Fruit fly (Drosophila melanogaster) whole organism, embryonic: ENCODE data around the gene Eip75B.

ENCODE experiments used
- Abd-B ChIP-seq: fragments of 200-800 bp; sonication (Bioruptor generic); optimal IDR thresholded peaks from 2 replicates; lab custom pipeline; 2018; ENCODE audit warnings: missing biosample characterization, mild to moderate bottlenecking, missing genetic modification characterization, moderate library complexity
- CG10147 ChIP-seq: fragments of 200-800 bp; sonication (Bioruptor generic); optimal IDR thresholded peaks from 2 replicates; lab custom pipeline; 2019; ENCODE audit warnings: missing biosample characterization, mild to moderate bottlenecking, missing genetic modification characterization, moderate library complexity
- CG10274 ChIP-seq: fragments of 200-800 bp; sonication (Bioruptor generic); optimal IDR thresholded peaks from 3 replicates; lab custom pipeline; 2017; ENCODE audit warnings: missing biosample characterization, mild to moderate bottlenecking, missing genetic modification characterization
- CG11456 ChIP-seq: fragments of 200-800 bp; sonication (Bioruptor generic); IDR thresholded peaks from 3 replicates; pipeline ENCODE4 v1.3.6; 2022; ENCODE audit warnings: missing biosample characterization, missing genetic modification characterization
- CG12071 ChIP-seq: fragments of 200-800 bp; sonication (Bioruptor generic); optimal IDR thresholded peaks from 3 replicates; lab custom pipeline; 2018; ENCODE audit warnings: missing biosample characterization, mild to moderate bottlenecking, missing genetic modification characterization
- CG12104 ChIP-seq: fragments of 200-800 bp; sonication (Bioruptor generic); optimal IDR thresholded peaks from 3 replicates; lab custom pipeline; 2016; ENCODE audit warnings: missing biosample characterization, missing genetic modification characterization
- CG12391 ChIP-seq: fragments of 200-800 bp; sonication (Bioruptor generic); optimal IDR thresholded peaks from 3 replicates; lab custom pipeline; 2018; ENCODE audit warnings: missing biosample characterization, mild to moderate bottlenecking, missing genetic modification characterization, moderate library complexity
- CG14050 ChIP-seq: fragments of 200-800 bp; sonication (Bioruptor generic); IDR thresholded peaks from 3 replicates; pipeline ENCODE4 v1.3.6; 2022; ENCODE audit warnings: missing biosample characterization, missing genetic modification characterization
- CG14441 ChIP-seq: fragments of 200-800 bp; sonication (Bioruptor generic); IDR thresholded peaks from 2 replicates; pipeline ENCODE4 v1.3.6; 2022; ENCODE audit warnings: missing biosample characterization, missing genetic modification characterization
- CG17359 ChIP-seq: fragments of 200-800 bp; sonication (Bioruptor generic); optimal IDR thresholded peaks from 3 replicates; lab custom pipeline; 2018; ENCODE audit warnings: missing biosample characterization, mild to moderate bottlenecking, missing genetic modification characterization, moderate library complexity
- CG17802 ChIP-seq: fragments of 200-800 bp; sonication (Bioruptor generic); optimal IDR thresholded peaks from 2 replicates; lab custom pipeline; 2018; ENCODE audit warnings: missing biosample characterization, mild to moderate bottlenecking, missing genetic modification characterization, moderate library complexity
- CG18262 ChIP-seq: fragments of 200-800 bp; optimal IDR thresholded peaks from 3 replicates; lab custom pipeline; 2019; ENCODE audit warnings: missing biosample characterization, mild to moderate bottlenecking, missing genetic modification characterization, moderate library complexity
- CG2712 ChIP-seq: fragments of 200-800 bp; optimal IDR thresholded peaks from 3 replicates; lab custom pipeline; 2019; ENCODE audit warnings: missing biosample characterization, mild to moderate bottlenecking, missing genetic modification characterization, moderate library complexity
- CG3995 ChIP-seq: fragments of 200-800 bp; sonication (Bioruptor generic); optimal IDR thresholded peaks from 3 replicates; lab custom pipeline; 2016; ENCODE audit warnings: missing biosample characterization, missing genetic modification characterization
- CG43689 ChIP-seq: fragments of 200-800 bp; sonication (Bioruptor generic); IDR thresholded peaks from 2 replicates; pipeline ENCODE4 v1.3.6; 2022; ENCODE audit warnings: missing biosample characterization, missing genetic modification characterization
- CG6854 ChIP-seq: fragments of 200-800 bp; sonication (Bioruptor generic); optimal IDR thresholded peaks from 3 replicates; lab custom pipeline; 2017; ENCODE audit warnings: missing biosample characterization, mild to moderate bottlenecking, missing genetic modification characterization
- CG7928 ChIP-seq: fragments of 200-800 bp; sonication (Bioruptor generic); optimal IDR thresholded peaks from 2 replicates; lab custom pipeline; 2017; ENCODE audit warnings: missing biosample characterization, mild to moderate bottlenecking, missing genetic modification characterization
- CG9727 ChIP-seq: fragments of 200-800 bp; sonication (Bioruptor generic); optimal IDR thresholded peaks from 3 replicates; lab custom pipeline; 2017; ENCODE audit warnings: missing biosample characterization, mild to moderate bottlenecking, missing genetic modification characterization
- D ChIP-seq, 2 experiments: fragments of 200-800 bp in 1 of 2; fragments of >200 bp in 1 of 2; sonication (Bioruptor generic) in 1 of 2; optimal IDR thresholded peaks; 2 replicates in 1 of 2; 3 replicates in 1 of 2; lab custom pipeline; 2017; ENCODE audit warnings: mild to moderate bottlenecking in 1 of 2, missing biosample characterization in 1 of 2, missing genetic modification characterization in 1 of 2, missing genetic modification reagents in 1 of 2
- Dbx ChIP-seq: fragments of 200-800 bp; sonication (Bioruptor generic); IDR thresholded peaks from 3 replicates; pipeline ENCODE4 v1.3.6; 2022; ENCODE audit warnings: missing biosample characterization, missing genetic modification characterization
- Elba2 ChIP-seq: fragments of 200-800 bp; sonication (Bioruptor generic); optimal IDR thresholded peaks from 3 replicates; lab custom pipeline; 2016; ENCODE audit warnings: missing biosample characterization, missing genetic modification characterization
- Gsc ChIP-seq: fragments of 200-800 bp; sonication (Bioruptor generic); IDR thresholded peaks from 2 replicates; pipeline ENCODE4 v1.3.6; 2022; ENCODE audit warnings: missing biosample characterization, missing genetic modification characterization
- Hr78 ChIP-seq, 2 experiments: fragments of 200-800 bp in 1 of 2; fragments of >200 bp in 1 of 2; sonication (Bioruptor generic) in 1 of 2; optimal IDR thresholded peaks; 2 replicates each; lab custom pipeline; 2017 to 2019; ENCODE audit warnings: missing biosample characterization in 2 of 2, missing genetic modification characterization in 2 of 2, mild to moderate bottlenecking in 1 of 2, moderate library complexity in 1 of 2
- Mad ChIP-seq: fragments of 200-800 bp; sonication (Bioruptor generic); optimal IDR thresholded peaks from 2 replicates; lab custom pipeline; 2016; ENCODE audit warnings: missing biosample characterization, missing genetic modification characterization
- Med ChIP-seq: fragments of 200-800 bp; sonication (Bioruptor generic); peaks from one replicate; lab custom pipeline; 2016; ENCODE audit warnings: missing biosample characterization, missing genetic modification characterization, mild to moderate bottlenecking, inconsistent platforms, moderate library complexity
- Meics ChIP-seq: fragments of 200-800 bp; sonication (Bioruptor generic); optimal IDR thresholded peaks from 2 replicates; lab custom pipeline; 2017; ENCODE audit warnings: missing biosample characterization, mild to moderate bottlenecking, missing genetic modification characterization
- Neu2 ChIP-seq: fragments of 200-800 bp; sonication (Bioruptor generic); optimal IDR thresholded peaks from 3 replicates; lab custom pipeline; 2016; ENCODE audit warnings: missing biosample characterization, missing genetic modification characterization, borderline replicate concordance
- Nf-YA ChIP-seq: fragments of 200-800 bp; sonication (Bioruptor generic); IDR thresholded peaks from 2 replicates; pipeline ENCODE4 v1.3.6; 2022; ENCODE audit warnings: missing biosample characterization, missing genetic modification characterization
- Optix ChIP-seq: fragments of 200-800 bp; sonication (Bioruptor generic); IDR thresholded peaks from 3 replicates; pipeline ENCODE4 v1.3.6; 2022; ENCODE audit warnings: missing biosample characterization, missing genetic modification characterization
- Xbp1 ChIP-seq: fragments of 200-800 bp; sonication (Bioruptor generic); optimal IDR thresholded peaks from 3 replicates; lab custom pipeline; 2016; ENCODE audit warnings: missing biosample characterization, mild to moderate bottlenecking, missing genetic modification characterization
- Xrp1 ChIP-seq: fragments of 200-800 bp; sonication (Bioruptor generic); IDR thresholded peaks from 2 replicates; pipeline ENCODE4 v1.3.6; 2022; ENCODE audit warnings: missing biosample characterization, missing genetic modification characterization
- ase ChIP-seq: fragments of 200-800 bp; sonication (Bioruptor generic); IDR thresholded peaks from 3 replicates; pipeline ENCODE4 v1.3.6; 2022; ENCODE audit warnings: missing biosample characterization, missing genetic modification characterization
- bigmax ChIP-seq: fragments of 200-800 bp; sonication (Bioruptor generic); optimal IDR thresholded peaks from 2 replicates; lab custom pipeline; 2018; ENCODE audit warnings: missing biosample characterization, mild to moderate bottlenecking, missing genetic modification characterization
- cg ChIP-seq: fragments of 200-800 bp; sonication (Bioruptor generic); optimal IDR thresholded peaks from 3 replicates; lab custom pipeline; 2019; ENCODE audit warnings: missing biosample characterization, mild to moderate bottlenecking, missing genetic modification characterization, moderate library complexity
- chif ChIP-seq, 2 experiments: fragments of 200-800 bp; sonication (Bioruptor generic); optimal IDR thresholded peaks; 3 replicates each; lab custom pipeline; 2016; ENCODE audit warnings: missing biosample characterization in 2 of 2, missing genetic modification characterization in 2 of 2
- ci ChIP-seq: fragments of 200-800 bp; sonication (Bioruptor generic); IDR thresholded peaks from 3 replicates; pipeline ENCODE4 v1.3.6; 2022; ENCODE audit warnings: missing biosample characterization, missing genetic modification characterization
- emc ChIP-seq: fragments of 200-800 bp; sonication (Bioruptor generic); optimal IDR thresholded peaks from 2 replicates; lab custom pipeline; 2016; ENCODE audit warnings: missing biosample characterization, missing genetic modification characterization
- eve ChIP-seq, 2 experiments: fragments of >200 bp; optimal IDR thresholded peaks; 2 replicates each; lab custom pipeline; 2017; ENCODE audit warnings: missing biosample characterization in 2 of 2, missing genetic modification characterization in 2 of 2
- fd96Cb ChIP-seq: fragments of 200-800 bp; sonication (Bioruptor generic); optimal IDR thresholded peaks from 2 replicates; lab custom pipeline; 2018; ENCODE audit warnings: missing biosample characterization, mild to moderate bottlenecking, missing genetic modification characterization, moderate library complexity
- ftz-f1 ChIP-seq: fragments of 200-800 bp; sonication (Bioruptor generic); optimal IDR thresholded peaks from 2 replicates; lab custom pipeline; 2016; ENCODE audit warnings: missing biosample characterization, missing genetic modification characterization
- grn ChIP-seq: fragments of 200-800 bp; sonication (Bioruptor generic); optimal IDR thresholded peaks from 3 replicates; lab custom pipeline; 2017; ENCODE audit warnings: missing biosample characterization, missing genetic modification characterization
- insv ChIP-seq, 2 experiments: fragments of 200-800 bp; sonication (Bioruptor generic); optimal IDR thresholded peaks; 3 replicates each; lab custom pipeline; 2016 to 2018; ENCODE audit warnings: missing biosample characterization in 2 of 2, missing genetic modification characterization in 2 of 2
- luna ChIP-seq: fragments of 200-800 bp; sonication (Bioruptor generic); optimal IDR thresholded peaks from 2 replicates; lab custom pipeline; 2016; ENCODE audit warnings: missing biosample characterization, missing genetic modification characterization
- otp ChIP-seq: fragments of 200-800 bp; sonication (Bioruptor generic); IDR thresholded peaks from 3 replicates; pipeline ENCODE4, ENCODE4 v1.3.6; 2022; ENCODE audit warnings: missing biosample characterization, missing genetic modification characterization
- pum ChIP-seq: fragments of 200-800 bp; sonication (Bioruptor generic); optimal IDR thresholded peaks from 2 replicates; lab custom pipeline; 2016; ENCODE audit warnings: missing biosample characterization, missing genetic modification characterization
- ssp ChIP-seq: fragments of 200-800 bp; sonication (Bioruptor generic); IDR thresholded peaks from 2 replicates; pipeline ENCODE4 v1.3.6; 2022; ENCODE audit warnings: missing biosample characterization, missing genetic modification characterization
- tgo ChIP-seq: fragments of 200-800 bp; sonication (Bioruptor generic); IDR thresholded peaks from 3 replicates; pipeline ENCODE4 v1.3.6; 2022; ENCODE audit warnings: missing biosample characterization, missing genetic modification characterization
- zen ChIP-seq: fragments of 200-800 bp; sonication (Bioruptor generic); optimal IDR thresholded peaks from 3 replicates; lab custom pipeline; 2018; ENCODE audit warnings: missing biosample characterization, mild to moderate bottlenecking, missing genetic modification characterization, moderate library complexity
- zfh2 ChIP-seq: fragments of 200-800 bp; sonication (Bioruptor generic); optimal IDR thresholded peaks from 2 replicates; lab custom pipeline; 2016; ENCODE audit warnings: missing biosample characterization, missing genetic modification characterization

The Eip75B gene

DNA sequence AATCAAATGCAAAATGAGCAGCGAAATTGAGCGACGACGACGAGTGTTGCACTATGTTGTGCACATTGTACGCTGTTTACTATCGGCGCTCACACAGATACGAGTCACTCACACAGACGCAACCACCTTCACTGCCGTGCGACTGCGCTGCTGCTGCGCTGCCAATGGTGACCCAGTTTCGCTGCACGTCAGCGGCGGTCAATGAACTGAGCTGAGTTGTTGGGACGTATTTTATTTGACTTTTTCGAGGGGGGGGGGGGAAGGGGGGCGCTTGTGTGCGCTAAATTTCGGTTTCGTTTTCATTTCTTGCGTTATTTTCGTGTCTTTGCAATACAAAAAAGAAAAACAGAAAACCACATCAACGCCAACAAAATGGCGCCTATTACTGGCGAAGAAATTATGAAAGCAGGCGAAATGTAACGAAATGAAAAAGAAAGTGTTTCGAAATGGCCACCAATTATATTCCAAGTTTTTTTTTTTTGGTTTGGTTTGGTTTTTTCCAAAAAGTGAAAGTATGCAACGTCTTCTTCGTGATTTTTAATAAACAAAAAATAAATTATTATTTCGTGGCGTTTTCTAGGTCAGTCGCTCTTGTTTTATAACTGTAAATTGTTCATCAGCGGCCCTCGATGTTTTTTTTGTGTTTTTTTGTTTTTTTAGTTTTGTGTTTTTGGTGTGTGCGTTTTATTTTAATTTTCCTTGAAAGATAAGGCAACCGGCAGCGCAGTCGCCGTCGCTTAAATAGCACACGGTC, 97.1 kb downstream of the Eip75B start (continued):
- TF ChIP-seq zen (tag; lab: Kevin White, UChicago) (no peak), CG3995 (no peak)

DNA sequence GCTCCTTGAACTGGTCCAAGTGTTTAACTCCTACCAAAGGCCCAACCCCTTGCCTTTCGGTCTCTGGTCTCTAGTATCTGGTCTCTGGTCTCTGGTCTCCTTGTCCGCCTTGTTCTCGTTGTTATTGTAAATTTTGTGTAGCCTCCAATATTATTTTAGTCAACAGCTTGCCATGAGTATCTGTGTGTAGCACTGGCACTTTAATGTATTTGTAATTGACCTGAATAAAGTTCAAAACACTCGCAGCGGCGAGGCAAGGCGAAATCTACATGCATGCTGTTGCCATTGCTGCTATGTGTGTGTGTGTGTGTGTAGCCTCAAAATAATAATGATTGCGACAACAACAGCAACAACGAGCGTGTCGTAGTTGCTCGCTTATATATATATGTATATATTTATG, 98.3 kb downstream of the Eip75B start:
- no peak for TF ChIP-seq pum (GFP tag; lab: Kevin White, UChicago)
- TF ChIP-seq Optix (GFP tag; lab: Robert Waterston, UW) = no peak
- TF ChIP-seq CG17802 (tag; lab: Kevin White, UChicago) = no peak
- TF ChIP-seq cg (GFP tag; lab: Kevin White, UChicago) = peak; percentile 66
- TF ChIP-seq CG11456 (GFP tag; lab: Robert Waterston, UW) = no peak
- TF ChIP-seq Xrp1 (GFP tag; lab: Robert Waterston, UW) = no peak
- TF ChIP-seq chif (GFP tag; optimal IDR thresholded peaks at IDR 0.05; lab: Kevin White, UChicago) = no peak
- TF ChIP-seq CG43689 = no peak
- TF ChIP-seq CG2712 (tag; lab: Kevin White, UChicago) = no peak
- TF ChIP-seq luna = no peak
- no peak for TF ChIP-seq CG17359 (tag; lab: Kevin White, UChicago)
- TF ChIP-seq Dbx = no peak
- no peak for TF ChIP-seq Meics (GFP tag; lab: Kevin White, UChicago)
- TF ChIP-seq CG10274 (GFP tag; lab: Kevin White, UChicago) = no peak
- no peak for TF ChIP-seq CG12391 (tag; lab: Kevin White, UChicago)
- no peak for TF ChIP-seq insv (GFP tag; optimal IDR thresholded peaks at IDR 0.05; lab: Kevin White, UChicago)
- TF ChIP-seq bigmax (GFP tag; lab: Kevin White, UChicago) = no peak
- TF ChIP-seq D (optimal IDR thresholded peaks at IDR 0.05; lab: Kevin White, UChicago) = no peak
- TF ChIP-seq D (GFP tag; optimal IDR thresholded peaks at IDR 0.05; lab: Kevin White, UChicago) = no peak
- TF ChIP-seq CG14441 (GFP tag; lab: Robert Waterston, UW) = peak; percentile 8; the same call in 1 of the 2 replicates
- TF ChIP-seq ase (GFP tag; lab: Robert Waterston, UW) = no peak
- no peak for TF ChIP-seq CG14050
- no peak for TF ChIP-seq otp (GFP tag; lab: Robert Waterston, UW)
- no peak for TF ChIP-seq ci (GFP tag; lab: Robert Waterston, UW)
- TF ChIP-seq Med (GFP tag; lab: Kevin White, UChicago) = peak; percentile 12
- no peak for TF ChIP-seq ssp (GFP tag; lab: Robert Waterston, UW)
- no peak for TF ChIP-seq CG12071
- peak in 1 of 2 experiments; percentile 3 for TF ChIP-seq Hr78 (GFP tag; optimal IDR thresholded peaks at IDR 0.05; lab: Kevin White, UChicago)
- TF ChIP-seq fd96Cb = no peak
- TF ChIP-seq tgo = no peak
- TF ChIP-seq zfh2 = no peak
- TF ChIP-seq Neu2 (GFP tag; lab: Kevin White, UChicago) = no peak
- TF ChIP-seq grn (GFP tag; lab: Kevin White, UChicago) = no peak
- TF ChIP-seq Abd-B (GFP tag; lab: Kevin White, UChicago) = no peak
- no peak for TF ChIP-seq CG7928 (GFP tag; lab: Kevin White, UChicago)
- no peak for TF ChIP-seq CG18262 (tag; lab: Kevin White, UChicago)
- TF ChIP-seq CG6854 (GFP tag; lab: Kevin White, UChicago) = no peak
- no peak for TF ChIP-seq eve (GFP tag; optimal IDR thresholded peaks at IDR 0.05; lab: Kevin White, UChicago)
- no peak for TF ChIP-seq Elba2 (GFP tag; lab: Kevin White, UChicago)
- TF ChIP-seq CG9727 (GFP tag; lab: Kevin White, UChicago) = no peak
- no peak for TF ChIP-seq Xbp1 (GFP tag; lab: Kevin White, UChicago)
- no peak for TF ChIP-seq Nf-YA (GFP tag; lab: Robert Waterston, UW)
- no peak for TF ChIP-seq emc (GFP tag; lab: Kevin White, UChicago)
- peak; percentile 79 for TF ChIP-seq ftz-f1
- no peak for TF ChIP-seq CG10147 (GFP tag; lab: Kevin White, UChicago)
- no peak for TF ChIP-seq Mad (GFP tag; lab: Kevin White, UChicago)
- TF ChIP-seq Gsc = no peak
- no peak for TF ChIP-seq CG12104 (GFP tag; lab: Kevin White, UChicago)
